Fruit fly (Drosophila melanogaster): ENCODE measurements around the gene Ype.
A peak's percentile ranks its signal among the peaks of the same experiment; 100 is the strongest.

Gene Ype

dm6 chrX:13412941-13413613 lies 25.9 kb upstream of the Ype start, which contains the start of the genes CG1998 and Set2:
Gene CG1998 (minus strand): TSS chrX:13413074.
Gene Set2 (plus strand): TSS chrX:13413242.
- TF ChIP-seq Rel (GFP tag; optimal IDR thresholded peaks at IDR 0.05): no peak
- TF ChIP-seq Rel (tag; optimal IDR thresholded peaks at IDR 0.05): peak; percentile 28
- TF ChIP-seq woc (GFP tag; optimal IDR thresholded peaks at IDR 0.05): no peak
- TF ChIP-seq psq (GFP tag; optimal IDR thresholded peaks at IDR 0.05): peak; percentile 11
- no peak for TF ChIP-seq pan (optimal IDR thresholded peaks at IDR 0.05)
- TF ChIP-seq sv (GFP tag; optimal IDR thresholded peaks at IDR 0.05): no peak
- TF ChIP-seq Hr78 (GFP tag; optimal IDR thresholded peaks at IDR 0.05): no peak
- no peak for TF ChIP-seq brk (GFP tag; optimal IDR thresholded peaks at IDR 0.05)
- no peak for TF ChIP-seq CG32264 (GFP tag; optimal IDR thresholded peaks at IDR 0.05)
- no peak for TF ChIP-seq Abd-B (GFP tag; optimal IDR thresholded peaks at IDR 0.05)
- TF ChIP-seq br (GFP tag; optimal IDR thresholded peaks at IDR 0.05): no peak
- no peak for TF ChIP-seq Dfd (GFP tag; optimal IDR thresholded peaks at IDR 0.05)
- peak; percentile 29 for TF ChIP-seq Dif (GFP tag; optimal IDR thresholded peaks at IDR 0.05; ENCODE audit: partially characterized antibody)
- no peak for TF ChIP-seq dl (GFP tag; optimal IDR thresholded peaks at IDR 0.05; ENCODE audit: insufficient read depth in 1 of 2, partially characterized antibody in 2 of 2)
- TF ChIP-seq Jra (GFP tag; optimal IDR thresholded peaks at IDR 0.05): no peak
- TF ChIP-seq lola (GFP tag; optimal IDR thresholded peaks at IDR 0.05): no peak
- peak; percentile 20 for TF ChIP-seq Sp1 (GFP tag; optimal IDR thresholded peaks at IDR 0.05)
- TF ChIP-seq ey (GFP tag; optimal IDR thresholded peaks at IDR 0.05): no peak
- no peak for TF ChIP-seq tai (GFP tag; optimal IDR thresholded peaks at IDR 0.05)
- TF ChIP-seq Hr83 (GFP tag; optimal IDR thresholded peaks at IDR 0.05; ENCODE audit: poor library complexity, severe bottlenecking): peak; percentile 55
- no peak for TF ChIP-seq Mio (GFP tag; optimal IDR thresholded peaks at IDR 0.05)
- peak; percentile 0 for TF ChIP-seq CG9705 (GFP tag; optimal IDR thresholded peaks at IDR 0.05)
- no peak for TF ChIP-seq OdsH (GFP tag; optimal IDR thresholded peaks at IDR 0.05)
- TF ChIP-seq dsf (GFP tag; optimal IDR thresholded peaks at IDR 0.05; ENCODE audit: borderline replicate concordance): no peak
- no peak for TF ChIP-seq CrebA (GFP tag; optimal IDR thresholded peaks at IDR 0.05; ENCODE audit: borderline replicate concordance)
- peak; percentile 18 for TF ChIP-seq HLH106 (tag; optimal IDR thresholded peaks at IDR 0.05)
- TF ChIP-seq N (GFP tag; optimal IDR thresholded peaks at IDR 0.05): no peak
- no peak for TF ChIP-seq foxo (GFP tag; optimal IDR thresholded peaks at IDR 0.05)
- no peak for TF ChIP-seq GATAd (GFP tag; optimal IDR thresholded peaks at IDR 0.05)
- TF ChIP-seq fru (GFP tag; optimal IDR thresholded peaks at IDR 0.05): no peak
- no peak for TF ChIP-seq jim (GFP tag; optimal IDR thresholded peaks at IDR 0.05)
- TF ChIP-seq sage (GFP tag; optimal IDR thresholded peaks at IDR 0.05): no peak
- TF ChIP-seq rgr (GFP tag; optimal IDR thresholded peaks at IDR 0.05): no peak
- no peak for TF ChIP-seq h (GFP tag; optimal IDR thresholded peaks at IDR 0.05)
- TF ChIP-seq Vsx2 (GFP tag; optimal IDR thresholded peaks at IDR 0.05; ENCODE audit: partially characterized antibody): no peak
- no peak for TF ChIP-seq dmrt93B (GFP tag; optimal IDR thresholded peaks at IDR 0.05)
- no peak for TF ChIP-seq Hnf4 (GFP tag; optimal IDR thresholded peaks at IDR 0.05)
- peak; percentile 43 for TF ChIP-seq Myc (optimal IDR thresholded peaks at IDR 0.05)
- TF ChIP-seq usp (GFP tag; optimal IDR thresholded peaks at IDR 0.05): no peak

- TF ChIP-seq woc (GFP tag; optimal IDR thresholded peaks at IDR 0.05) (peak; percentile 74), jim (GFP tag; optimal IDR thresholded peaks at IDR 0.05) (no peak), Dif (GFP tag; optimal IDR thresholded peaks at IDR 0.05; ENCODE audit: partially characterized antibody) (peak; percentile 58), Vsx2 (GFP tag; optimal IDR thresholded peaks at IDR 0.05; ENCODE audit: partially characterized antibody) (peak; percentile 34)
These were observed 24.3 kb upstream of the Ype start for dm6 chrX:13411376-13411973.
